Fruit fly (Drosophila melanogaster): ENCODE data around the gene CG8838.

dm6 chr2L:3368425-3368824 lies 11.0 kb downstream of the CG8838 start:
- no peak for TF ChIP-seq CG1620 (GFP tag; optimal IDR thresholded peaks at IDR 0.05)
- TF ChIP-seq toe (GFP tag; optimal IDR thresholded peaks at IDR 0.05): no peak
- no peak for TF ChIP-seq CG33017 (tag; optimal IDR thresholded peaks at IDR 0.05)
- TF ChIP-seq Clk (GFP tag; optimal IDR thresholded peaks at IDR 0.05): no peak
- TF ChIP-seq Crg-1 (GFP tag; optimal IDR thresholded peaks at IDR 0.05): no peak
- TF ChIP-seq pad (GFP tag; optimal IDR thresholded peaks at IDR 0.05): no peak
- no peak for TF ChIP-seq ovo (GFP tag; optimal IDR thresholded peaks at IDR 0.05)
- TF ChIP-seq CG5204 (GFP tag; optimal IDR thresholded peaks at IDR 0.05): no peak
- no peak for TF ChIP-seq Hr96 (GFP tag; optimal IDR thresholded peaks at IDR 0.05)
- TF ChIP-seq CG12768 (GFP tag; optimal IDR thresholded peaks at IDR 0.05): no peak
- no peak for TF ChIP-seq CG11617 (GFP tag; optimal IDR thresholded peaks at IDR 0.05)

Measured in whole organism, adult.